Worm (Caenorhabditis elegans) whole organism, mixed stage, embryonic: ENCODE data around the gene C38C5.1.

Experiments used
- M03D4.4 ChIP-seq: sonication (generic microtip); optimal IDR thresholded peaks from 2 replicates; lab custom pipeline; 2017; ENCODE audit warnings: mild to moderate bottlenecking, missing genetic modification characterization, missing compliant biosample characterization
- elt-1 ChIP-seq: sonication (generic microtip); optimal IDR thresholded peaks from 2 replicates; lab custom pipeline; 2017; ENCODE audit warnings: missing genetic modification characterization, mild to moderate bottlenecking, missing compliant biosample characterization, antibody characterized with exemption, moderate library complexity, borderline replicate concordance; ENCODE audit not compliant: insufficient read depth
- lin-13 ChIP-seq: fragments of 150-350 bp; optimal IDR thresholded peaks from 2 replicates; lab custom pipeline; 2014; ENCODE audit warnings: missing biosample characterization, missing genetic modification characterization
- mab-5 ChIP-seq: fragments of 150-350 bp; optimal IDR thresholded peaks from 2 replicates; lab custom pipeline; 2014; ENCODE audit warnings: missing biosample characterization, missing genetic modification characterization
- nhr-12 ChIP-seq: fragments of 150-350 bp; optimal IDR thresholded peaks from 2 replicates; lab custom pipeline; 2014; ENCODE audit warnings: missing biosample characterization, missing genetic modification characterization
- sem-2 ChIP-seq: fragments of 200-800 bp; sonication (Bioruptor generic); optimal IDR thresholded peaks from 2 replicates; lab custom pipeline; 2018; ENCODE audit warnings: mild to moderate bottlenecking, missing genetic modification characterization, missing compliant biosample characterization
- snpc-4 ChIP-seq: fragments of 150-350 bp; optimal IDR thresholded peaks from 2 replicates; lab custom pipeline; 2014; ENCODE audit warnings: missing biosample characterization, missing genetic modification characterization
- ztf-11 ChIP-seq: fragments of 150-350 bp; optimal IDR thresholded peaks from 2 replicates; lab custom pipeline; 2014; ENCODE audit warnings: missing biosample characterization, missing genetic modification characterization

DNA sequence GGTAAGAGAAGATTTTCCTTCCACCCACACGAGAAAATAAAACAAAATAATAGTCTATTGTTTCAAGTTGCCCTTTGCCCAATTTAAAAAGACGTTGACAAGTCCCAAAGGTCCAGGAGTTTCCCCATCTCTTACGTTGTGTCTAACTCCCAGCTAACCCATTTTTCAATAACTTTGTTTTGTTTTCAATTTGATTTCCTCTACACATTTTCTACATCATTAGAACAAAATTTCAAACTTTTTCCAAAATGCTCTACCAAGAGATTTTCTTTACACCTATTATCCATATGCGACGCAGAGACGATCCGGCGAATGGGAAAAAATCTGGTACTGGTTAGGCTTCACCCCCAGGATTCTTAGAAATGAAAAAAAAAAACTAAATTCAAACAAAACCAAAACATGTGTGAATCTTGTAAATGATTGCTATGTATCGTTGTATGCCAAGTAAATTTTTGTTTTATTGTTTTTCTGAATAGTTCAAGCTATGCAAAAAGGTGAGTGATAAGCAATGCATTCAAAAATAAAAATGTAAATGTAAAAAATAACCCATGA, 21.9 kb downstream of the C38C5.1 start:
- TF ChIP-seq sem-2 (GFP tag; lab: Kevin White, UChicago) (no peak), lin-13 (tag; lab: Kevin White, UChicago) (no peak), ztf-11 (tag; lab: Kevin White, UChicago) (no peak), elt-1 (tag; lab: Kevin White, UChicago) (no peak), M03D4.4 (tag; lab: Kevin White, UChicago) (no peak), nhr-12 (no peak), mab-5 (tag; lab: Kevin White, UChicago) (no peak), snpc-4 (tag; lab: Kevin White, UChicago) (no peak)
